Worm (Caenorhabditis elegans) whole organism, late embryonic: ENCODE data around the gene nhr-246.

Experiments used
- ceh-24 ChIP-seq: sonication (generic microtip); optimal IDR thresholded peaks from 2 replicates; lab custom pipeline; 2016; ENCODE audit warnings: mild to moderate bottlenecking, missing genetic modification characterization, missing compliant biosample characterization
- dve-1 ChIP-seq: sonication (generic microtip); optimal IDR thresholded peaks from 2 replicates; lab custom pipeline; 2017; ENCODE audit warnings: antibody characterized with exemption, mild to moderate bottlenecking, missing genetic modification characterization, missing compliant biosample characterization
- eyg-1 ChIP-seq: sonication (generic microtip); optimal IDR thresholded peaks from 2 replicates; lab custom pipeline; 2016; ENCODE audit warnings: missing genotype, missing genetic modification characterization, missing compliant biosample characterization

ce11 chrV:15267405-15267804 is 48.9 kb upstream of the nhr-246 start, which contains the start of gene T10H4.13:
- TF ChIP-seq eyg-1 (tag; lab: Kevin White, UChicago) (no peak), ceh-24 (tag; lab: Kevin White, UChicago) (no peak), dve-1 (no peak)
